Fruit fly (Drosophila melanogaster): ENCODE data around the gene CG31735.
A peak's percentile ranks its signal among the peaks of the same experiment; 100 is the strongest.

DNA sequence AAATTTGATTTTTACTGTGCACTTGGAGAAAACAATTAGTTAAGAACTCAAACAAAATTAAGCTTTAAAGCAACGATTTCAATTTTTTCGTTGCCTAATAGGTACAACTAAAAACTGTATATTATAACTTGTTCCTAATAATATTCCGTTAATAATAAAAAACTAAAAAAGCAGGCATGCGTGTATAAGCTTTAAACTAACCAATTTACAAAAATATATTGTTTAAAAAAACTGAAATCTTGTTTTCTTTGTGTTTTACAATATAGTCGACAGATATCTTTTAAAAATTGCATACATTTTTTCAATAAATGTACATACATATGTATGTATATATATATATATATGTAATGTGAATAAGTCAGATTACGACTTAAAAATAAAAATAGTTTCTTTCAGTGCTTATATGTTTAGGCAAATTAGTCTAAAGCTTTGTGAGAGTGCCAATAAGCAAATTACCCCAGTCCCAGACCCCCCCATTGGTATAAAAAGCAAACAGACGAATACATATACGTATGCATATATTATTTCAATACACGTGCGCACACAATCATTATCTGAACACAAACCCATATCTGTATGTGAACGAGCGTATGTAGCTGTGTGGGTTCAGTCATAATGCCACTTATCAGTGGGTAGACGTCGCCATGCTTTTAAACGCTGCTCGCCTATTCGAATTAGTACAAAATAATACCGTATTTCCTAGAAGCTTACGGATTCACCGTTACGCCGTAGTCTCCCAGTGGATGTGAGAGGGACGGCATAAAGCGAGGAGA lies 17.8 kb downstream of the CG31735 start:
- TF ChIP-seq Hr38 (GFP tag; optimal IDR thresholded peaks at IDR 0.05) (no peak), ss (GFP tag; optimal IDR thresholded peaks at IDR 0.05) (peak in 1 of 2 experiments; percentile 10), Eip93F (GFP tag; optimal IDR thresholded peaks at IDR 0.05) (peak; percentile 18), CG34406 (GFP tag; optimal IDR thresholded peaks at IDR 0.05) (peak; percentile 29)
